Fruit fly (Drosophila melanogaster): Measurements from ENCODE around the gene CG9689.

DNA sequence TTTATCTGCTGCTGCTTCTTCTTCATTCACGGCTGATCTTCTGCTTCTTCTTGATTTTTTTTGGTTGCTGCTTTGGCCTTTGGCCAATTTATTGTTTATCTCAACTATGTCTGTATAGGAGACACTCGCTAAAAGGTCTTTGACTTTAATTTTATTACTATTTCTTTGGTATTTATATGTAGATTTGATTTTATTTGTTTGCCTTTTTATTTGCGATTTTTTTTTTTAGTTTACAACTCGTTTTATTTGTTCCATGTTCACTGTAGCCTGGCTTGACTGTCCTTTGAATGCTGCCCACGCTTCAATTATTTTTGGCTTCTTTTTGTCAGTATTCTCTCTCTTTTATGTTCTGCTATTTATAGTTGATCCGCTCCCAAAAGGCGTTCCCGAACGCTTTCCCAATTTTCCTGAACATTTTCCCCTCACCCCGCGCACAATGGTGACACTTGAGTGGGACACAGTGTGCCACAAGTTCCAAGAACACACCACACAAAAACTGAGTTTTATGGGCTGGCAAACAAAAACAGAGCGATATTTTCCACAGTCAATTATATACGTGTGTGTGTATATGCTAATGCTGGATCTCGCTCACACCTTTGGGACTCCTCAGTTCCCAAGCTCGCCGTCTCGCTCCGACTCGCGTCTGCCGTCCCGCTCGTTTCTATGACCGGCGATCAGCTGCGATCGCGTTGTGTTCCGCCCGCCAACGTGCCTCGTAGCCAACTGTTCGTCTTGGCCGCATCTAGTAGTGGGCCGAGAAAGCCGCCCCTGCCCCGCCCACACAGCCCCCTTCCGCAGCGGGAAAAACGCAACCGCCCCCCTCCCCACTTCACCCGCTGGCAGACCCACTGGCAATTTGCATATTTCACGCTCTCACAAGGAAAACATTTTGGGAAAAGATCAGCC lies 5.6 kb upstream of the CG9689 start, which contains the start of gene CG15247:
- TF ChIP-seq spab (GFP tag; optimal IDR thresholded peaks at IDR 0.05): no peak
- no peak for TF ChIP-seq fd59A (GFP tag; optimal IDR thresholded peaks at IDR 0.05)
- TF ChIP-seq CG10631 (GFP tag; optimal IDR thresholded peaks at IDR 0.05): no peak
- TF ChIP-seq Blimp-1 (GFP tag; optimal IDR thresholded peaks at IDR 0.05): no peak
- TF ChIP-seq CG7368 (GFP tag; optimal IDR thresholded peaks at IDR 0.05): no peak
- TF ChIP-seq achi (GFP tag; optimal IDR thresholded peaks at IDR 0.05): no peak
- no peak for TF ChIP-seq CG4318 (GFP tag; optimal IDR thresholded peaks at IDR 0.05)
- TF ChIP-seq CG6163 (GFP tag; IDR thresholded peaks at IDR 0.05): peak; percentile 72; the same call in 2 of the 3 replicates
- TF ChIP-seq CG6854 (GFP tag; optimal IDR thresholded peaks at IDR 0.05): no peak
